Worm (Caenorhabditis elegans) whole organism, L1 larva: ENCODE results near the gene gfat-1.

Experiments used
- ceh-88 ChIP-seq: fragments of 200-800 bp; sonication (Bioruptor generic); IDR thresholded peaks from 2 replicates; pipeline ENCODE4 v1.3.6; 2022; ENCODE audit warnings: missing genetic modification characterization, missing compliant biosample characterization
- ces-1 ChIP-seq: fragments of 150-350 bp; optimal IDR thresholded peaks from 2 replicates; lab custom pipeline; 2014; ENCODE audit warnings: missing biosample characterization, missing genetic modification reagents, missing genetic modification characterization
- elt-3 ChIP-seq, 6 experiments: fragments of 150-350 bp in 1 of 6; sonication (generic microtip); optimal IDR thresholded peaks; 2 replicates each; lab custom pipeline; 2017 to 2018; ENCODE audit warnings: missing biosample characterization in 6 of 6, missing genetic modification characterization in 6 of 6, inconsistent platforms in 1 of 6
- hlh-4 ChIP-seq: sonication (generic microtip); optimal IDR thresholded peaks from 2 replicates; lab custom pipeline; 2016; ENCODE audit warnings: mild to moderate bottlenecking, missing genetic modification characterization, missing compliant biosample characterization
- lin-15B ChIP-seq: fragments of 150-350 bp; sonication (generic microtip); optimal IDR thresholded peaks from 3 replicates; lab custom pipeline; 2014; ENCODE audit warnings: missing biosample characterization, missing genetic modification characterization
- nhr-28 ChIP-seq: fragments of 150-350 bp; optimal IDR thresholded peaks from 2 replicates; lab custom pipeline; 2014; ENCODE audit warnings: missing biosample characterization, missing genetic modification characterization
- nhr-47 ChIP-seq: sonication (generic microtip); optimal IDR thresholded peaks from 2 replicates; lab custom pipeline; 2016; ENCODE audit warnings: mild to moderate bottlenecking, missing genetic modification characterization, moderate library complexity, missing compliant biosample characterization
- nhr-77 ChIP-seq: fragments of 150-350 bp; optimal IDR thresholded peaks from 2 replicates; lab custom pipeline; 2014; ENCODE audit warnings: missing biosample characterization, missing genetic modification characterization
- pag-3 ChIP-seq: sonication (generic microtip); optimal IDR thresholded peaks from 2 replicates; lab custom pipeline; 2017; ENCODE audit warnings: missing genetic modification characterization, mild to moderate bottlenecking, missing compliant biosample characterization, antibody characterized with exemption, borderline replicate concordance; ENCODE audit not compliant: insufficient read depth
- tbx-2 ChIP-seq: sonication (generic microtip); optimal IDR thresholded peaks from 2 replicates; lab custom pipeline; 2016; ENCODE audit warnings: missing genetic modification characterization, missing compliant biosample characterization
- unc-130 ChIP-seq: fragments of 150-350 bp; optimal IDR thresholded peaks from 2 replicates; lab custom pipeline; 2017; ENCODE audit warnings: missing biosample characterization, missing genetic modification characterization, inconsistent platforms

ce11 chrII:11577861-11578260 is 17.4 kb downstream of the gfat-1 start:
- no peak for TF ChIP-seq elt-3 (tag; optimal IDR thresholded peaks at IDR 0.05; lab: Kevin White, UChicago)
- TF ChIP-seq tbx-2 (tag; lab: Kevin White, UChicago) = no peak
- TF ChIP-seq pag-3 (tag; lab: Kevin White, UChicago) = no peak
- no peak for TF ChIP-seq unc-130 (tag; lab: Kevin White, UChicago)
- TF ChIP-seq nhr-47 (tag; lab: Kevin White, UChicago) = no peak
- TF ChIP-seq nhr-28 = no peak
- no peak for TF ChIP-seq ces-1 (GFP tag; lab: Kevin White, UChicago)
- TF ChIP-seq ceh-88 = no peak
- no peak for TF ChIP-seq nhr-77 (tag; lab: Kevin White, UChicago)
- no peak for TF ChIP-seq lin-15B
- no peak for TF ChIP-seq hlh-4 (tag; lab: Kevin White, UChicago)
